Fruit fly (Drosophila melanogaster): ENCODE results near the gene mbo.
A peak's percentile ranks its signal among the peaks of the same experiment; 100 is the strongest.

The mbo gene

DNA sequence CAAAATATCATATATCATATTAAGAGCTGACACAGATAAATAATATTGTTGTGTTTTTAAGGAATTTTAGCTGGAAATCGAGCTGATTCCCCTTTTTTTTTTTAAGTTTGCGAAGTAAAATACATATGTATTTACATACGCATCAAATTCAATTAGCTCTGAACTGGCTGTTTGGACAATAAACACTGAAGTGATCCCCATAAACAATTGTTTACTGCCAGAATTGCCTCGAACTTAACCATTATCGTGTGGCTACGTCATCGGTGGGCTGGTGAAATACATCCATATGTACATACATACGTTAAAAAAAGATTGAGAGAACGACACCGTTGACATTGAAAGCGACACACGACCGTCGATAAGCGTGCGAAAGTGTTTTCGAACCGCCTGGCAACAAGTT lies 37.4 kb upstream of the mbo start (continued):
- no peak for TF ChIP-seq NC2α (GFP tag; optimal IDR thresholded peaks at IDR 0.05)
- 0 out of 2 replicates have a peak, but pooled peaks have one; percentile 9 for TF ChIP-seq Xrp1 (GFP tag; IDR thresholded peaks at IDR 0.05)
- peak; percentile 55 for TF ChIP-seq CG2678 (tag; optimal IDR thresholded peaks at IDR 0.05)
- peak; percentile 74 for TF ChIP-seq CG13296 (GFP tag; optimal IDR thresholded peaks at IDR 0.05)
- TF ChIP-seq Gsc (GFP tag; IDR thresholded peaks at IDR 0.05) = no peak
- no peak for TF ChIP-seq CG18262 (tag; optimal IDR thresholded peaks at IDR 0.05)
- peak; percentile 23; the same call in 1 of the 2 replicates for TF ChIP-seq Rfx (GFP tag; IDR thresholded peaks at IDR 0.05)
- TF ChIP-seq Jarid2 (GFP tag; optimal IDR thresholded peaks at IDR 0.05) = no peak
- TF ChIP-seq Atf6 (GFP tag; IDR thresholded peaks at IDR 0.05) = 0 out of 2 replicates have a peak, but pooled peaks have one; percentile 18
- peak; percentile 60 for TF ChIP-seq lab (GFP tag; optimal IDR thresholded peaks at IDR 0.05)
- TF ChIP-seq lilli (GFP tag; optimal IDR thresholded peaks at IDR 0.05) = no peak
- TF ChIP-seq CG12942 (GFP tag; optimal IDR thresholded peaks at IDR 0.05) = no peak
- TF ChIP-seq HmgZ (tag; optimal IDR thresholded peaks at IDR 0.05) = peak; percentile 21
- no peak for TF ChIP-seq CG31388 (GFP tag; optimal IDR thresholded peaks at IDR 0.05)
- peak; percentile 60 for TF ChIP-seq B-H2 (GFP tag; optimal IDR thresholded peaks at IDR 0.05)
- no peak for TF ChIP-seq bigmax (GFP tag; optimal IDR thresholded peaks at IDR 0.05)
- peak; percentile 52 for TF ChIP-seq Med (GFP tag)
- TF ChIP-seq CG34376 (GFP tag; optimal IDR thresholded peaks at IDR 0.05) = peak; percentile 70
- TF ChIP-seq CG17328 (GFP tag; IDR thresholded peaks at IDR 0.05) = no peak
- peak; percentile 22 for TF ChIP-seq sd (tag; optimal IDR thresholded peaks at IDR 0.05)
- no peak for TF ChIP-seq ATbp (GFP tag; optimal IDR thresholded peaks at IDR 0.05)
- no peak for TF ChIP-seq oc (tag; optimal IDR thresholded peaks at IDR 0.05)
- no peak for TF ChIP-seq Six4 (GFP tag; optimal IDR thresholded peaks at IDR 0.05)
- no peak for TF ChIP-seq CG6791 (GFP tag; IDR thresholded peaks at IDR 0.05; ENCODE audit: partially characterized antibody)
- no peak for TF ChIP-seq Bdp1 (GFP tag; optimal IDR thresholded peaks at IDR 0.05)
- TF ChIP-seq sob (GFP tag; IDR thresholded peaks at IDR 0.05) = no peak
- no peak for TF ChIP-seq CG6683 (GFP tag; optimal IDR thresholded peaks at IDR 0.05)
- peak; percentile 47 for TF ChIP-seq CG12769 (tag; optimal IDR thresholded peaks at IDR 0.05)
- peak; percentile 1 for TF ChIP-seq CrebB (tag; optimal IDR thresholded peaks at IDR 0.05)
- no peak for TF ChIP-seq CG8290 (GFP tag; optimal IDR thresholded peaks at IDR 0.05)
- TF ChIP-seq CG8290 (tag; optimal IDR thresholded peaks at IDR 0.05) = peak in 1 of 2 experiments; percentile 55
- TF ChIP-seq Pdp1 (GFP tag; optimal IDR thresholded peaks at IDR 0.05) = no peak
- TF ChIP-seq CG18764 (GFP tag; optimal IDR thresholded peaks at IDR 0.05) = no peak
- no peak for TF ChIP-seq CG10431 (GFP tag; optimal IDR thresholded peaks at IDR 0.05)
- peak; percentile 40 for TF ChIP-seq Fer3 (tag; optimal IDR thresholded peaks at IDR 0.05)
- TF ChIP-seq Blimp-1 (GFP tag; optimal IDR thresholded peaks at IDR 0.05) = peak; percentile 28

DNA sequence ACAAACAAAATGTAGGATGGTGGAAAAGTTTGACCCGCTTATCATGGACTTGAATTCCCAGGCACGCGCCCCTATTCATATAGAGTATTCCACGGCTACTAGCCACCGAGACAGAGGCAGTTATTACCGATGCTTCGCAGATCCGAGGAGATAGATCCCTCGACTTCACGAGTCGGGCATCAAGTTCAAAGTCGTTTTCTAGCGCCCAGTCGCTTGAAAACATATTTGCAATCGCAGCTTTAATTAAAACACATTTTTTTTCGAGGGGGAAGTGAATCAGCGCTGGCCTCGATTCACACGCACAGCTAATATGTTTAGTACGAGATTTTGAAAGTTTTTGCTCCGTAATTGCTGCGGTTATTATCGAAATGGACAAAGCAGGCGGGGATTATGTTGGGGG lies 36.4 kb upstream of the mbo start:
- TF ChIP-seq cwo (GFP tag; optimal IDR thresholded peaks at IDR 0.05) (peak; percentile 33), lov (optimal IDR thresholded peaks at IDR 0.05) (no peak), lov (GFP tag; IDR thresholded peaks at IDR 0.05) (0 out of 3 replicates have a peak, but pooled peaks have one; percentile 14), ftz-f1 (GFP tag; optimal IDR thresholded peaks at IDR 0.05) (peak; percentile 15), CG34376 (GFP tag; optimal IDR thresholded peaks at IDR 0.05) (peak; percentile 85), Trl (optimal IDR thresholded peaks at IDR 0.05) (no peak), Trl (GFP tag; optimal IDR thresholded peaks at IDR 0.05) (no peak), sug (tag; optimal IDR thresholded peaks at IDR 0.05) (peak; percentile 60), CG33213 (GFP tag; optimal IDR thresholded peaks at IDR 0.05) (no peak), CG10543 (GFP tag; optimal IDR thresholded peaks at IDR 0.05) (peak; percentile 13)
